Worm (Caenorhabditis elegans): ENCODE results near the gene moma-1.

DNA sequence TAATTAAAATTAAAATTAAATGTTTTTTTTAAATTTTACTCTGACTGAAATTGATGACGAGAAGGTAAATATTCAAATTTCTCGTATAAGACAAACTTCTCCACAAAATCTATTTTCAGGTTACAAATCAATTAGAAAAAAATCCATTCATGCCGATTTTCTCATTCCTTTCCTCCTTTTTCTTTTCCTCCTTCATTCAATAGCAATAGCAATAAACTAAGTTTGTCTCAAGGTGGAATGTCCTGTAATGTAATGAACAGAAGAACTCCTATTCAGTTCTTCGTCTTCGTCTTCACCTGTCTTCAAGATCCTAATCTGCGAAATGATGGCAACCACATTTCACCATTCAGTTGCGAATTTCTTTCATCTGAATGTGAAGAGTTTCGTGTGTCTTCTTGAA, 36.4 kb downstream of the moma-1 start, which contains the start of gene dac-1:
- TF ChIP-seq nhr-42 (GFP tag; IDR thresholded peaks at IDR 0.05) (no peak), lin-15B (tag; optimal IDR thresholded peaks at IDR 0.05) (no peak), sdz-12 (GFP tag; optimal IDR thresholded peaks at IDR 0.05) (no peak), Y105C5A.15 (GFP tag; IDR thresholded peaks at IDR 0.05) (no peak), fos-1 (tag; optimal IDR thresholded peaks at IDR 0.05) (no peak)

Measured in whole organism, L4 larva.